Worm (Caenorhabditis elegans): ENCODE data around the gene ufm-1.

DNA sequence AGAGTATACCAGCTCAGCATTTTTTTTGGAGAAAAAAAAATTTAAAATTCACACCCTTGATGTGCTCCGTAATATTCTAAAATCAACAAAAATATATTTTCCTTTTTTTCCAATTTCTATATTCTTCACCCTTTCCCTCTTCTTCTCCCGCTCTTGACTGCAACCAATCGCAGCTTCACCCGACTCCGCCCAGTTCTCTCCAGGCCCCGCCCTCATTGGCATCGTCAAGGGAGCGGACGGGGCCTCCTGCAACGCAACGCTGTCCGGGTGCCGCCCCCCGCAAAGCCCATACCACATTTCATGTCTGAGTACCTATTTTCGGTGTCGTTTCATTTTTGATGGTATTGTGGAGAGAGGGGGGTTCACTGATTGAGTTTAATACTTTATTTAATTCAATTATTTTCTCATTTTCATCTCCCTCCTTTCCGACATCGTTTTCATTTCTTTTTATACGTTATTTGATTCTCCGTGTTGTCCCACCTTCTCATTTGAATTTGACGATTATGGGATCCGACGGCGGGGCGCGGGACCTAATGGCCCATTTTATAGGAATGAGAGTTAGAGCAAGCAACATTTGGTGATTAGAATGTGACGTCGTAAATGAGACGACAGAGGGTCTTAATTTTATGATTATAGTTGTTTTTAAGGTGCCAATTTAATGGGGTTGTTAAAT, 46.4 kb upstream of the ufm-1 start:
- TF ChIP-seq duxl-1 (tag; optimal IDR thresholded peaks at IDR 0.05; ENCODE audit: poor library complexity) (peak; percentile 62), nhr-237 (tag; optimal IDR thresholded peaks at IDR 0.05) (no peak), ama-1 (optimal IDR thresholded peaks at IDR 0.05) (no peak)

All from whole organism, L4 larva.